Fruit fly (Drosophila melanogaster): ENCODE results near the gene Wdr37.

Gene Wdr37

DNA sequence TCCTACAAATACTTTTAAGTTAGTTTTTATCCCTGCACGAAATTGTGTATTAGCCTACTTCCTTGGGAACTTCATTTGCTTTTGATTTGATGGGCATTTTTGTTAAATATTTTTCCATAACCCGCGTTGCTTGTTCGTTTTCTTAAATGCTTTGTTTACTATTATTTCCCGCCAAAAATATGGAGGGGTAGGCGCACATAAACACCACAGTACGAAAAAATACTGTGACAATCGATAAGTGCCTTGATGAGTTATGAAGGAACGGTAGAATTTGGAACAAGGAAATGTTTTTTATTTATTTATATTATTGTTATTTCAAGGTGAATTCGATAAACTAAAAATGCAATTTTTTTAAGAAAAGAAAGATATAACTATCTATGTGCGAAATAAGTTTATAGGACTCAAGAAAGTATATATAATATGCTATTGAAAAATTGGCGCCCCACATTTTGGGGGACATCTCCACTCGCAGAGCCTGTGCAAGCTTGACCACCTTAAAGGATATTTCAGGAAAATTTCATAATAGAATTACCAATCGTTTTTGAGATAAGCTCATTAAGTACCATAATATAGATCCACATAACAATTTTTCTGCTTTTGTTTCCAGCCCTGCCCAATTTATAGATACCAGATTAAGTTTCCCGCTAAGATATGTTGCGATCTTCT, 36.4 kb downstream of the Wdr37 start, which contains the start of the genes WRNexo and Nup43:
TSS of gene WRNexo (minus strand) at position 185 of the 666 bp plus-strand sequence.
TSS of gene Nup43 (plus strand) at position 661 of the 666 bp plus-strand sequence.
- no peak for TF ChIP-seq psq (optimal IDR thresholded peaks at IDR 0.05)
- TF ChIP-seq insv (optimal IDR thresholded peaks at IDR 0.05) = no peak
- TF ChIP-seq h (optimal IDR thresholded peaks at IDR 0.05) = no peak
- no peak for TF ChIP-seq Sin3A (optimal IDR thresholded peaks at IDR 0.05)
- no peak for TF ChIP-seq ttk (optimal IDR thresholded peaks at IDR 0.05)
- TF ChIP-seq Myc (optimal IDR thresholded peaks at IDR 0.05) = no peak

DNA sequence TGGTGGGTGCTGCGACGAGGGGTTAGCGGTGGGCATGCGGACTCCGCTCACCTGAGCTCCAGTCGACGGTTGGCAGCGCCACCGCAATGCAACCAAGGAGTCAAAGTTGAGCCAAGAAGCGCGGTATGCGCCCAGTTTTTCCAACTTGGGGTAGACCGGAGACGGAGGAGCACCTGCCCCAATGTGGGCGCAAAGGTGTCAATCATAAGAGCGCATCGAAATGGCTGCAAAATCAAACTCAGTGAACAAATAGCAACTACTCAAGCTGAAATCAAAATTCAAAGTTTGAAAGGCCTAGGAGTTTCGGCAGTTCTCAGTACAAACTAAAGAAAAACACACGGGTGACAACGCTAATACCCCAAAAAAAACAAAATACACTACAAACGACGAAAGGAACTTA, 40.8 kb downstream of the Wdr37 start, which contains the start of gene hmw:
TSS of gene hmw (plus strand) at position 301 of the 400 bp plus-strand sequence.
- TF ChIP-seq ttk (optimal IDR thresholded peaks at IDR 0.05) (no peak), Sin3A (optimal IDR thresholded peaks at IDR 0.05) (no peak), Myc (optimal IDR thresholded peaks at IDR 0.05) (no peak), insv (optimal IDR thresholded peaks at IDR 0.05) (no peak), psq (optimal IDR thresholded peaks at IDR 0.05) (no peak), h (optimal IDR thresholded peaks at IDR 0.05) (no peak)

DNA sequence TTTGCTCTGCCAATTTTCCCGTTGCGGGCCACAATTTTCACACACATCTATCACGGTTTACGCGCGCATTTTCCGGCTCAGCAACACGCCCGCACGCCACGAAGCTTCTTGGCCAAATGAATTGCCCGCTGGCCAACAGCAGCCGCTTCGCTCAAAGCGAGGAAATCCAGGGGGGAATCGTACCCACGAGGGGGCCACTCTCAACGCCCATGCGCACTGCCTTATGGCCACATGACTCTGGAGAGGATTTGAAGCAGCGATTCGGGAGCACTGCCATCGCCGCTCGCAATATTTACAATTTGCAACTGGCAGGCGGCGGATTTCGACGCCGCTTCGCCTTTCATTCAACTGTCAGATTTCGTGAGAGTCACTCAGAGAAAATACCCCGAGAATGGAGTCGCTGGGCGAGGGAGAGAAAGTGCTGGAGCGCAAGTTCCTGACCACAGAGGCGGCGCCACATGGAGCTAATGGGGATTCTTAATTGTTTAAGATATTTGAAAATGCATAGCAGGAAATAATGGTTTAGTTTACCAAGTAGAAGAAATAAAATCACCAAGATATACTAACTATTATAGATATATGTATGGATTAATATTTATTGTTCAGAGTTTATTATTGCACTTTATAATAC, 41.8 kb downstream of the Wdr37 start, which contains the start of gene CG15803:
TSS of gene CG15803 (minus strand) at position 99 of the 631 bp plus-strand sequence.
- TF ChIP-seq ttk (optimal IDR thresholded peaks at IDR 0.05) (no peak), psq (optimal IDR thresholded peaks at IDR 0.05) (no peak), h (optimal IDR thresholded peaks at IDR 0.05) (no peak), Myc (optimal IDR thresholded peaks at IDR 0.05) (no peak), Sin3A (optimal IDR thresholded peaks at IDR 0.05) (no peak), insv (optimal IDR thresholded peaks at IDR 0.05) (no peak)

DNA sequence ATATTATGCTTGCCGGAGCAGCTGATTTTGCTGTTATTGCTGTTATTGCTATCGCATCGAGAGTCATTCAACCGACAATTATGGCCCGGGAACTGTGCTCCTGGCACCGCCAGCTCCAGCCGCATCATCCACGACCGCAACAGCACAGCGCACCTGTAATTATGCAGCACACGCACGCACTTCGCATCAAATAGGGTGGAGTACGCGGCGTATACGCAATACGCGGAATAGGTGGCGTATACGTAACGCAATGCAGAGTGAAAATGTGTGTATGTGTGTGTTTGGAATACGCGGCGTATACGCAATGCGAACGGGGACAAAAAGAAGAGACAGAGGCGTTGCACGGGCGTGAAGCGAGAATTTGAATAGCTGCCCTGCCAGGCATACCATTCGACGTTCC, 46.7 kb downstream of the Wdr37 start:
- no peak for TF ChIP-seq Myc (optimal IDR thresholded peaks at IDR 0.05)
- no peak for TF ChIP-seq insv (optimal IDR thresholded peaks at IDR 0.05)
- no peak for TF ChIP-seq ttk (optimal IDR thresholded peaks at IDR 0.05)
